Worm (Caenorhabditis elegans): ENCODE results near the gene mxl-1.

ce11 chrV:11196109-11196508 lies 48.5 kb upstream of the mxl-1 start, which contains the start of gene clc-6:
- TF ChIP-seq ama-1 (optimal IDR thresholded peaks at IDR 0.05) (no peak), ahr-1 (tag; optimal IDR thresholded peaks at IDR 0.05) (no peak)

Data from whole organism, late embryonic.